Fruit fly (Drosophila melanogaster) whole organism, embryonic: ENCODE measurements around the gene InR.

Source experiments
- Asciz ChIP-seq: fragments of 200-800 bp; sonication (Bioruptor generic); optimal IDR thresholded peaks from 2 replicates; lab custom pipeline; 2017; ENCODE audit warnings: missing biosample characterization, mild to moderate bottlenecking, missing genetic modification characterization, missing genetic modification reagents
- CG10321 ChIP-seq: fragments of 200-800 bp; sonication (Bioruptor generic); IDR thresholded peaks from 2 replicates; pipeline ENCODE4 v1.3.6; 2022; ENCODE audit warnings: missing biosample characterization, missing genetic modification characterization
- CG10543 ChIP-seq: fragments of 200-800 bp; sonication (Bioruptor generic); optimal IDR thresholded peaks from 3 replicates; lab custom pipeline; 2017; ENCODE audit warnings: missing biosample characterization, mild to moderate bottlenecking, missing genetic modification characterization, moderate library complexity
- CG12299 ChIP-seq: fragments of 200-800 bp; sonication (Bioruptor generic); optimal IDR thresholded peaks from 2 replicates; lab custom pipeline; 2018; ENCODE audit warnings: missing biosample characterization, mild to moderate bottlenecking, missing genetic modification characterization
- CG12659 ChIP-seq: fragments of 200-800 bp; sonication (Bioruptor generic); optimal IDR thresholded peaks from 3 replicates; lab custom pipeline; 2017; ENCODE audit warnings: mild to moderate bottlenecking, missing biosample characterization, missing genetic modification reagents, missing genetic modification characterization
- CG14050 ChIP-seq: fragments of 200-800 bp; sonication (Bioruptor generic); IDR thresholded peaks from 3 replicates; pipeline ENCODE4 v1.3.6; 2022; ENCODE audit warnings: missing biosample characterization, missing genetic modification characterization
- CG14860 ChIP-seq: fragments of 200-800 bp; sonication (Bioruptor generic); IDR thresholded peaks from 3 replicates; pipeline ENCODE4 v1.3.6; 2022; ENCODE audit warnings: missing biosample characterization, missing genetic modification characterization; ENCODE audit not compliant: partially characterized antibody
- CG17829 ChIP-seq: fragments of 200-800 bp; optimal IDR thresholded peaks from 2 replicates; lab custom pipeline; 2019; ENCODE audit warnings: missing biosample characterization, mild to moderate bottlenecking, missing genetic modification characterization, moderate library complexity
- CG1832 ChIP-seq: fragments of 200-800 bp; sonication (Bioruptor generic); optimal IDR thresholded peaks from 2 replicates; lab custom pipeline; 2017; ENCODE audit warnings: missing biosample characterization, mild to moderate bottlenecking, missing genetic modification characterization, inconsistent platforms
- CG18476 ChIP-seq: fragments of 200-800 bp; sonication (Bioruptor generic); optimal IDR thresholded peaks from 2 replicates; lab custom pipeline; 2016; ENCODE audit warnings: missing biosample characterization, mild to moderate bottlenecking, missing genetic modification characterization
- CG18764 ChIP-seq: fragments of 200-800 bp; sonication (Bioruptor generic); optimal IDR thresholded peaks from 3 replicates; lab custom pipeline; 2016; ENCODE audit warnings: missing biosample characterization, missing genetic modification characterization
- CG2199 ChIP-seq: fragments of 200-800 bp; sonication (Bioruptor generic); IDR thresholded peaks from 3 replicates; pipeline ENCODE4 v1.3.6; 2022; ENCODE audit warnings: missing biosample characterization, missing genetic modification characterization
- CG30431 ChIP-seq: fragments of 200-800 bp; sonication (Bioruptor generic); optimal IDR thresholded peaks from 2 replicates; lab custom pipeline; 2017; ENCODE audit warnings: missing biosample characterization, missing genetic modification characterization
- CG31224 ChIP-seq: fragments of 200-800 bp; sonication (Bioruptor generic); IDR thresholded peaks from 2 replicates; pipeline ENCODE4 v1.3.6; 2022; ENCODE audit warnings: missing biosample characterization, missing genetic modification characterization
- CG32772 ChIP-seq: fragments of 200-800 bp; sonication (Bioruptor generic); IDR thresholded peaks from 2 replicates; pipeline ENCODE4 v1.3.6; 2022; ENCODE audit warnings: missing biosample characterization, missing genetic modification characterization
- CG5180 ChIP-seq: fragments of 200-800 bp; sonication (Bioruptor generic); optimal IDR thresholded peaks from 3 replicates; lab custom pipeline; 2017; ENCODE audit warnings: missing biosample characterization, missing genetic modification characterization, mild to moderate bottlenecking, moderate library complexity, missing genetic modification reagents
- CG6813 ChIP-seq: fragments of 200-800 bp; sonication (Bioruptor generic); optimal IDR thresholded peaks from 2 replicates; lab custom pipeline; 2017; ENCODE audit warnings: missing biosample characterization, missing genetic modification characterization, mild to moderate bottlenecking, moderate library complexity, missing genetic modification reagents
- CG6854 ChIP-seq: fragments of 200-800 bp; sonication (Bioruptor generic); optimal IDR thresholded peaks from 3 replicates; lab custom pipeline; 2017; ENCODE audit warnings: missing biosample characterization, mild to moderate bottlenecking, missing genetic modification characterization
- CG7745 ChIP-seq: fragments of 200-800 bp; sonication (Bioruptor generic); optimal IDR thresholded peaks from 2 replicates; lab custom pipeline; 2018; ENCODE audit warnings: missing biosample characterization, mild to moderate bottlenecking, missing genetic modification characterization, moderate library complexity
- CG8478 ChIP-seq: fragments of >200 bp; optimal IDR thresholded peaks from 2 replicates; lab custom pipeline; 2018
- CkIIα-i1 ChIP-seq: fragments of 200-800 bp; sonication (Bioruptor generic); IDR thresholded peaks from 2 replicates; pipeline ENCODE4 v1.3.6; 2022; ENCODE audit warnings: missing biosample characterization, missing genetic modification characterization
- Drgx ChIP-seq: fragments of 200-800 bp; sonication (Bioruptor generic); IDR thresholded peaks from 2 replicates; pipeline ENCODE4 v1.3.6; 2022; ENCODE audit warnings: missing biosample characterization, missing genetic modification characterization
- E2f2 ChIP-seq: fragments of 200-800 bp; sonication (Bioruptor generic); IDR thresholded peaks from 2 replicates; pipeline ENCODE4 v1.3.6; 2022; ENCODE audit warnings: missing biosample characterization, missing genetic modification characterization
- Gsc ChIP-seq: fragments of 200-800 bp; sonication (Bioruptor generic); IDR thresholded peaks from 2 replicates; pipeline ENCODE4 v1.3.6; 2022; ENCODE audit warnings: missing biosample characterization, missing genetic modification characterization
- HLH54F ChIP-seq: fragments of 200-800 bp; sonication (Bioruptor generic); optimal IDR thresholded peaks from 3 replicates; lab custom pipeline; 2016; ENCODE audit warnings: missing biosample characterization, missing genetic modification characterization
- HmgZ ChIP-seq: fragments of 200-800 bp; sonication (Bioruptor generic); optimal IDR thresholded peaks from 2 replicates; lab custom pipeline; 2018; ENCODE audit warnings: missing biosample characterization, mild to moderate bottlenecking, missing genetic modification characterization
- Med ChIP-seq: fragments of 200-800 bp; sonication (Bioruptor generic); peaks from one replicate; lab custom pipeline; 2016; ENCODE audit warnings: missing biosample characterization, missing genetic modification characterization, mild to moderate bottlenecking, inconsistent platforms, moderate library complexity
- Oaz ChIP-seq: fragments of 200-800 bp; sonication (Bioruptor generic); IDR thresholded peaks from 2 replicates; pipeline ENCODE4 v1.3.6; 2022; ENCODE audit warnings: missing biosample characterization, missing genetic modification characterization
- Oli ChIP-seq: fragments of 200-800 bp; sonication (Bioruptor generic); optimal IDR thresholded peaks from 2 replicates; lab custom pipeline; 2018; ENCODE audit warnings: missing biosample characterization, mild to moderate bottlenecking, missing genetic modification characterization, moderate library complexity
- Scr ChIP-seq: fragments of 200-800 bp; sonication (Bioruptor generic); IDR thresholded peaks from 2 replicates; pipeline ENCODE4 v1.3.6; 2022; ENCODE audit warnings: missing biosample characterization, missing genetic modification characterization; ENCODE audit not compliant: partially characterized antibody
- Spps ChIP-seq: fragments of 200-800 bp; sonication (Bioruptor generic); optimal IDR thresholded peaks from 2 replicates; lab custom pipeline; 2018; ENCODE audit warnings: missing biosample characterization, mild to moderate bottlenecking, missing genetic modification characterization
- ac ChIP-seq: fragments of 200-800 bp; sonication (Bioruptor generic); optimal IDR thresholded peaks from 3 replicates; lab custom pipeline; 2017; ENCODE audit warnings: missing biosample characterization, mild to moderate bottlenecking, missing genetic modification characterization
- bigmax ChIP-seq: fragments of 200-800 bp; sonication (Bioruptor generic); optimal IDR thresholded peaks from 2 replicates; lab custom pipeline; 2018; ENCODE audit warnings: missing biosample characterization, mild to moderate bottlenecking, missing genetic modification characterization
- br ChIP-seq: fragments of >200 bp; optimal IDR thresholded peaks from 2 replicates; lab custom pipeline; 2017
- btn ChIP-seq: fragments of 200-800 bp; sonication (Bioruptor generic); optimal IDR thresholded peaks from 2 replicates; lab custom pipeline; 2016; ENCODE audit warnings: missing biosample characterization, missing genetic modification characterization
- cg ChIP-seq: fragments of 200-800 bp; sonication (Bioruptor generic); optimal IDR thresholded peaks from 3 replicates; lab custom pipeline; 2019; ENCODE audit warnings: missing biosample characterization, mild to moderate bottlenecking, missing genetic modification characterization, moderate library complexity
- croc ChIP-seq: fragments of 200-800 bp; sonication (Bioruptor generic); conservative IDR thresholded peaks from 3 replicates; pipeline ENCODE4 v1.3.6; 2022; ENCODE audit warnings: missing biosample characterization, missing genetic modification characterization
- dpn ChIP-seq, 2 experiments: fragments of 200-800 bp; sonication (Bioruptor generic); optimal IDR thresholded peaks; 3 replicates each; lab custom pipeline; 2016; ENCODE audit warnings: missing biosample characterization in 2 of 2, missing genetic modification characterization in 2 of 2
- ewg ChIP-seq: fragments of 200-800 bp; sonication (Bioruptor generic); optimal IDR thresholded peaks from 3 replicates; lab custom pipeline; 2017; ENCODE audit warnings: mild to moderate bottlenecking, missing biosample characterization, missing genetic modification reagents, missing genetic modification characterization
- gcm2 ChIP-seq: fragments of 200-800 bp; sonication (Bioruptor generic); optimal IDR thresholded peaks from 2 replicates; lab custom pipeline; 2016; ENCODE audit warnings: missing biosample characterization, missing genetic modification characterization
- h ChIP-seq: fragments of >200 bp; optimal IDR thresholded peaks from 2 replicates; lab custom pipeline; 2017
- hb ChIP-seq: fragments of 200-800 bp; sonication (Bioruptor generic); IDR thresholded peaks from 3 replicates; pipeline ENCODE4 v1.3.6; 2022; ENCODE audit warnings: missing biosample characterization, missing genetic modification characterization; ENCODE audit not compliant: partially characterized antibody
- lmd ChIP-seq: fragments of 200-800 bp; sonication (Bioruptor generic); IDR thresholded peaks from 2 replicates; pipeline ENCODE4 v1.3.6; 2022; ENCODE audit warnings: missing biosample characterization, missing genetic modification characterization
- otp ChIP-seq: fragments of 200-800 bp; sonication (Bioruptor generic); IDR thresholded peaks from 3 replicates; pipeline ENCODE4, ENCODE4 v1.3.6; 2022; ENCODE audit warnings: missing biosample characterization, missing genetic modification characterization
- pros ChIP-seq: fragments of 200-800 bp; sonication (Bioruptor generic); optimal IDR thresholded peaks from 3 replicates; lab custom pipeline; 2019; ENCODE audit warnings: missing biosample characterization, mild to moderate bottlenecking, missing genetic modification characterization, moderate library complexity
- psq ChIP-seq: fragments of 200-800 bp; sonication (Bioruptor generic); optimal IDR thresholded peaks from 2 replicates; lab custom pipeline; 2017; ENCODE audit warnings: missing biosample characterization, missing genetic modification characterization
- sd ChIP-seq: fragments of 200-800 bp; sonication (Bioruptor generic); optimal IDR thresholded peaks from 3 replicates; lab custom pipeline; 2018; ENCODE audit warnings: missing biosample characterization, mild to moderate bottlenecking, missing genetic modification characterization, moderate library complexity
- sens ChIP-seq: fragments of 200-800 bp; sonication (Bioruptor generic); peaks from one replicate; lab custom pipeline; 2016; ENCODE audit warnings: missing biosample characterization, missing genetic modification characterization
- sim ChIP-seq: fragments of 200-800 bp; sonication (Bioruptor generic); IDR thresholded peaks from 2 replicates; pipeline ENCODE4 v1.3.6; 2022; ENCODE audit warnings: missing biosample characterization, missing genetic modification characterization
- sob ChIP-seq: fragments of 200-800 bp; sonication (Bioruptor generic); IDR thresholded peaks from 2 replicates; pipeline ENCODE4 v1.3.6; 2022; ENCODE audit warnings: missing biosample characterization, missing genetic modification characterization
- sug ChIP-seq: fragments of 200-800 bp; optimal IDR thresholded peaks from 2 replicates; lab custom pipeline; 2019; ENCODE audit warnings: missing biosample characterization, mild to moderate bottlenecking, missing genetic modification characterization, moderate library complexity
- trh ChIP-seq: fragments of 200-800 bp; sonication (Bioruptor generic); optimal IDR thresholded peaks from 2 replicates; lab custom pipeline; 2016; ENCODE audit warnings: missing biosample characterization, missing genetic modification characterization
- z ChIP-seq: fragments of 200-800 bp; sonication (Bioruptor generic); IDR thresholded peaks from 3 replicates; pipeline ENCODE4 v1.3.6; 2022; ENCODE audit warnings: missing biosample characterization, missing genetic modification characterization

The InR gene

dm6 chr3R:21598605-21599004 lies 20.5 kb downstream of the InR start (continued):
- no peak for TF ChIP-seq lmd
- TF ChIP-seq CG30431: no peak
- TF ChIP-seq Med: peak; percentile 30
- no peak for TF ChIP-seq psq (GFP tag; lab: Kevin White, UChicago)
- TF ChIP-seq hb (GFP tag; lab: Robert Waterston, UW): no peak
- no peak for TF ChIP-seq E2f2 (GFP tag; lab: Robert Waterston, UW)
- no peak for TF ChIP-seq sob (GFP tag; lab: Robert Waterston, UW)
- peak; percentile 90 for TF ChIP-seq CG1832
- peak; percentile 77 for TF ChIP-seq pros (GFP tag; lab: Kevin White, UChicago)
- no peak for TF ChIP-seq croc (GFP tag; lab: Robert Waterston, UW)
- TF ChIP-seq CG12299 (tag; lab: Kevin White, UChicago): no peak
- TF ChIP-seq sim (GFP tag; lab: Robert Waterston, UW): peak; percentile 40; the same call in 1 of the 2 replicates
- peak; percentile 61; the same call in 2 of the 3 replicates for TF ChIP-seq CG2199 (GFP tag; lab: Robert Waterston, UW)
- TF ChIP-seq h (lab: Kevin White, UChicago): no peak
- no peak for TF ChIP-seq dpn (GFP tag; optimal IDR thresholded peaks at IDR 0.05; lab: Kevin White, UChicago)
- TF ChIP-seq CG6813 (GFP tag; lab: Kevin White, UChicago): no peak
- TF ChIP-seq ewg (GFP tag; lab: Kevin White, UChicago): peak; percentile 87
- peak; percentile 8 for TF ChIP-seq CG7745 (tag; lab: Kevin White, UChicago)
- no peak for TF ChIP-seq CG31224 (GFP tag; lab: Robert Waterston, UW)
- no peak for TF ChIP-seq btn (GFP tag; lab: Kevin White, UChicago)
- no peak for TF ChIP-seq Oli (tag; lab: Kevin White, UChicago)
- TF ChIP-seq Asciz (GFP tag; lab: Kevin White, UChicago): no peak
- peak; percentile 39 for TF ChIP-seq cg (GFP tag; lab: Kevin White, UChicago)
- TF ChIP-seq HLH54F (GFP tag; lab: Kevin White, UChicago): no peak
- TF ChIP-seq CG18476 (GFP tag; lab: Kevin White, UChicago): no peak
- no peak for TF ChIP-seq CG10543 (GFP tag; lab: Kevin White, UChicago)
- TF ChIP-seq gcm2 (GFP tag; lab: Kevin White, UChicago): no peak
- TF ChIP-seq Gsc: no peak
- no peak for TF ChIP-seq Drgx (GFP tag; lab: Robert Waterston, UW)
- TF ChIP-seq CG5180 (GFP tag; lab: Kevin White, UChicago): no peak
- TF ChIP-seq CG17829 (tag; lab: Kevin White, UChicago): no peak
- no peak for TF ChIP-seq CG14050 (GFP tag; lab: Robert Waterston, UW)
- TF ChIP-seq CG14860 (GFP tag; lab: Robert Waterston, UW): no peak
- TF ChIP-seq CkIIα-i1 (GFP tag; lab: Robert Waterston, UW): no peak
- TF ChIP-seq CG6854 (GFP tag; lab: Kevin White, UChicago): no peak
- no peak for TF ChIP-seq Scr (GFP tag; lab: Robert Waterston, UW)
- no peak for TF ChIP-seq Oaz (GFP tag; lab: Robert Waterston, UW)
- no peak for TF ChIP-seq CG12659
- TF ChIP-seq sug (tag; lab: Kevin White, UChicago): no peak
- peak; percentile 80 for TF ChIP-seq sd (tag; lab: Kevin White, UChicago)
- no peak for TF ChIP-seq br (lab: Kevin White, UChicago)
- TF ChIP-seq HmgZ (tag; lab: Kevin White, UChicago): no peak
- TF ChIP-seq z (GFP tag; lab: Robert Waterston, UW): no peak
- TF ChIP-seq trh (GFP tag; lab: Kevin White, UChicago): no peak
- TF ChIP-seq ac (GFP tag; lab: Kevin White, UChicago): no peak
- no peak for TF ChIP-seq CG18764 (GFP tag; lab: Kevin White, UChicago)
- no peak for TF ChIP-seq bigmax (GFP tag; lab: Kevin White, UChicago)
- peak; percentile 89 for TF ChIP-seq CG10321 (GFP tag; lab: Robert Waterston, UW)
- peak; percentile 49 for TF ChIP-seq CG8478 (lab: Kevin White, UChicago)
- TF ChIP-seq CG32772 (GFP tag; lab: Robert Waterston, UW): no peak
- TF ChIP-seq Spps (tag; lab: Kevin White, UChicago): no peak
- 0 out of 3 replicates have a peak, but pooled peaks have one; percentile 18 for TF ChIP-seq otp
- peak; percentile 42 for TF ChIP-seq sens (GFP tag; lab: Kevin White, UChicago)
